Fruit fly (Drosophila melanogaster): ENCODE results near the gene mRpL2.

Gene mRpL2

dm6 chr3L:11119901-11120418, 687 bp upstream of the mRpL2 start (continued):
- TF ChIP-seq CG5180 (GFP tag; optimal IDR thresholded peaks at IDR 0.05) (peak; percentile 31), sima (GFP tag; optimal IDR thresholded peaks at IDR 0.05) (no peak), CG12299 (tag; optimal IDR thresholded peaks at IDR 0.05) (peak; percentile 66), eyg (GFP tag; optimal IDR thresholded peaks at IDR 0.05) (no peak), grau (tag; optimal IDR thresholded peaks at IDR 0.05) (no peak), toy (GFP tag; IDR thresholded peaks at IDR 0.05) (no peak), pfk (GFP tag; optimal IDR thresholded peaks at IDR 0.05) (peak; percentile 55), sna (GFP tag; IDR thresholded peaks at IDR 0.05; ENCODE audit: partially characterized antibody) (no peak), ac (GFP tag; optimal IDR thresholded peaks at IDR 0.05) (peak; percentile 49), zf30C (GFP tag; optimal IDR thresholded peaks at IDR 0.05) (no peak), Sin3A (optimal IDR thresholded peaks at IDR 0.05) (no peak), esg (GFP tag; conservative IDR thresholded peaks at IDR 0.05) (no peak), CG30431 (GFP tag; optimal IDR thresholded peaks at IDR 0.05) (no peak), Trl (optimal IDR thresholded peaks at IDR 0.05) (peak in 1 of 2 experiments; percentile 68), Trl (GFP tag; optimal IDR thresholded peaks at IDR 0.05) (no peak), klu (GFP tag; IDR thresholded peaks at IDR 0.05) (no peak), MBD-R2 (GFP tag; IDR thresholded peaks at IDR 0.05) (no peak), CG11560 (tag; IDR thresholded peaks at IDR 0.05) (no peak), cas (GFP tag; IDR thresholded peaks at IDR 0.05) (no peak), tna (GFP tag; IDR thresholded peaks at IDR 0.05; ENCODE audit: partially characterized antibody) (no peak), Dip3 (GFP tag; optimal IDR thresholded peaks at IDR 0.05) (no peak), NC2β (GFP tag; optimal IDR thresholded peaks at IDR 0.05) (no peak), CG12659 (GFP tag; optimal IDR thresholded peaks at IDR 0.05) (no peak), Lhr (GFP tag; optimal IDR thresholded peaks at IDR 0.05) (no peak), exex (tag; optimal IDR thresholded peaks at IDR 0.05) (no peak), C15 (GFP tag; IDR thresholded peaks at IDR 0.05) (no peak), CG17186 (GFP tag; optimal IDR thresholded peaks at IDR 0.05) (no peak), sug (tag; optimal IDR thresholded peaks at IDR 0.05) (peak; percentile 79), CG31224 (GFP tag; IDR thresholded peaks at IDR 0.05) (no peak), org-1 (GFP tag; optimal IDR thresholded peaks at IDR 0.05) (peak; percentile 66), CG32532 (GFP tag; IDR thresholded peaks at IDR 0.05) (no peak), Poxn (GFP tag; IDR thresholded peaks at IDR 0.05) (no peak), fu2 (GFP tag; optimal IDR thresholded peaks at IDR 0.05) (no peak), Spps (tag; optimal IDR thresholded peaks at IDR 0.05) (no peak), Sry-δ (GFP tag; optimal IDR thresholded peaks at IDR 0.05) (no peak), CTCF (GFP tag; optimal IDR thresholded peaks at IDR 0.05) (no peak), CG4730 (GFP tag; IDR thresholded peaks at IDR 0.05) (no peak), Max (GFP tag; optimal IDR thresholded peaks at IDR 0.05) (no peak), Dp (GFP tag; optimal IDR thresholded peaks at IDR 0.05) (no peak), sens-2 (GFP tag; IDR thresholded peaks at IDR 0.05) (no peak), H2.0 (GFP tag; IDR thresholded peaks at IDR 0.05) (no peak), fd3F (GFP tag; optimal IDR thresholded peaks at IDR 0.05) (no peak), CG12391 (tag; optimal IDR thresholded peaks at IDR 0.05) (no peak), CG16813 (GFP tag; IDR thresholded peaks at IDR 0.05; ENCODE audit: partially characterized antibody) (no peak), CG10321 (GFP tag; IDR thresholded peaks at IDR 0.05) (no peak), hth (optimal IDR thresholded peaks at IDR 0.05) (no peak), CG34224 (GFP tag; IDR thresholded peaks at IDR 0.05; ENCODE audit: partially characterized antibody) (no peak), CG10959 (GFP tag; IDR thresholded peaks at IDR 0.05) (no peak), knrl (GFP tag; IDR thresholded peaks at IDR 0.05; ENCODE audit: partially characterized antibody) (no peak), CG13424 (tag; optimal IDR thresholded peaks at IDR 0.05) (peak; percentile 38), NFAT (GFP tag; IDR thresholded peaks at IDR 0.05) (peak; percentile 6; the same call in 1 of the 2 replicates), CG4360 (GFP tag; IDR thresholded peaks at IDR 0.05) (peak; percentile 5; the same call in 1 of the 2 replicates), CG3281 (GFP tag; optimal IDR thresholded peaks at IDR 0.05) (peak; percentile 20)

Data from whole organism, embryonic.